Fruit fly (Drosophila melanogaster) whole organism, wandering third instar larva: ENCODE measurements around the gene Galphaf.
A peak's percentile ranks its signal among the peaks of the same experiment; 100 is the strongest.

Source experiments
- Abd-B ChIP-seq: fragments of >200 bp; optimal IDR thresholded peaks from 2 replicates; lab custom pipeline; 2017; ENCODE audit warnings: missing biosample characterization, missing genetic modification characterization
- CG32264 ChIP-seq: fragments of 200-800 bp; sonication (Bioruptor generic); optimal IDR thresholded peaks from 2 replicates; lab custom pipeline; 2016; ENCODE audit warnings: missing biosample characterization, missing genetic modification characterization
- CG9705 ChIP-seq: fragments of 200-800 bp; sonication (Bioruptor generic); optimal IDR thresholded peaks from 2 replicates; lab custom pipeline; 2018; ENCODE audit warnings: missing biosample characterization, mild to moderate bottlenecking, missing genetic modification characterization
- CrebA ChIP-seq: fragments of 200-800 bp; sonication (Bioruptor generic); optimal IDR thresholded peaks from 2 replicates; lab custom pipeline; 2016; ENCODE audit warnings: missing biosample characterization, mild to moderate bottlenecking, missing genetic modification characterization, borderline replicate concordance
- Dfd ChIP-seq: fragments of >200 bp; optimal IDR thresholded peaks from 2 replicates; lab custom pipeline; 2017; ENCODE audit warnings: missing biosample characterization, missing genetic modification characterization
- Dif ChIP-seq: fragments of 200-275, 200-300 bp; sonication (Bioruptor generic); optimal IDR thresholded peaks from 2 replicates; lab custom pipeline; 2018; ENCODE audit warnings: missing biosample characterization, missing genetic modification characterization; ENCODE audit not compliant: partially characterized antibody
- GATAd ChIP-seq: sonication (Bioruptor generic); optimal IDR thresholded peaks from 2 replicates; lab custom pipeline; 2016; ENCODE audit warnings: missing biosample characterization, missing genetic modification characterization
- HLH106 ChIP-seq: fragments of 200-800 bp; optimal IDR thresholded peaks from 3 replicates; lab custom pipeline; 2019; ENCODE audit warnings: missing biosample characterization, mild to moderate bottlenecking, missing genetic modification characterization, moderate library complexity
- Hnf4 ChIP-seq: fragments of 200-800 bp; sonication (Bioruptor generic); optimal IDR thresholded peaks from 2 replicates; lab custom pipeline; 2016; ENCODE audit warnings: missing biosample characterization, mild to moderate bottlenecking, missing genetic modification characterization
- Hr78 ChIP-seq: fragments of >200 bp; optimal IDR thresholded peaks from 2 replicates; lab custom pipeline; 2017; ENCODE audit warnings: missing biosample characterization, missing genetic modification characterization
- Hr83 ChIP-seq: fragments of 200-300 bp; sonication (Bioruptor generic); optimal IDR thresholded peaks from 2 replicates; lab custom pipeline; 2016; ENCODE audit warnings: missing biosample characterization, mild to moderate bottlenecking, missing genetic modification characterization, moderate library complexity; ENCODE audit not compliant: poor library complexity, severe bottlenecking
- Jra ChIP-seq: sonication (Bioruptor generic); optimal IDR thresholded peaks from 2 replicates; lab custom pipeline; 2016; ENCODE audit warnings: missing biosample characterization, missing genetic modification characterization
- Mio ChIP-seq: sonication (Bioruptor generic); optimal IDR thresholded peaks from 2 replicates; lab custom pipeline; 2016; ENCODE audit warnings: missing biosample characterization, missing genetic modification characterization
- Myc ChIP-seq: fragments of >200 bp; optimal IDR thresholded peaks from 2 replicates; lab custom pipeline; 2017
- N ChIP-seq: fragments of >200 bp; optimal IDR thresholded peaks from 2 replicates; lab custom pipeline; 2018; ENCODE audit warnings: missing biosample characterization, missing external identifiers, missing genetic modification characterization
- OdsH ChIP-seq: fragments of 200-800 bp; sonication (Bioruptor generic); optimal IDR thresholded peaks from 2 replicates; lab custom pipeline; 2016; ENCODE audit warnings: missing biosample characterization, mild to moderate bottlenecking, missing genetic modification characterization
- Rel ChIP-seq, 2 experiments: fragments of 200-800 bp; sonication (Bioruptor generic) in 1 of 2; optimal IDR thresholded peaks; 2 replicates in 1 of 2; 3 replicates in 1 of 2; lab custom pipeline; 2016 to 2019; ENCODE audit warnings: mild to moderate bottlenecking in 2 of 2, missing biosample characterization in 2 of 2, missing genetic modification characterization in 2 of 2, moderate library complexity in 1 of 2
- Vsx2 ChIP-seq: fragments of 200-300, 225-300 bp; sonication (Bioruptor generic); optimal IDR thresholded peaks from 2 replicates; lab custom pipeline; 2018; ENCODE audit warnings: missing biosample characterization, missing genetic modification characterization; ENCODE audit not compliant: partially characterized antibody
- br ChIP-seq: fragments of 200-800 bp; sonication (Bioruptor generic); optimal IDR thresholded peaks from 2 replicates; lab custom pipeline; 2016; ENCODE audit warnings: missing biosample characterization, missing genetic modification characterization
- brk ChIP-seq: fragments of 200-800 bp; sonication (Bioruptor generic); optimal IDR thresholded peaks from 2 replicates; lab custom pipeline; 2016; ENCODE audit warnings: missing biosample characterization, mild to moderate bottlenecking, missing genetic modification characterization
- dl ChIP-seq, 2 experiments: fragments of 175-275, 200-275 bp in 1 of 2; fragments of 200-275 bp in 1 of 2; sonication (Bioruptor generic); optimal IDR thresholded peaks; lab custom pipeline; 2018; ENCODE audit warnings: mild to moderate bottlenecking in 2 of 2, missing biosample characterization in 2 of 2, missing genetic modification characterization in 2 of 2, moderate library complexity in 2 of 2; ENCODE audit not compliant: partially characterized antibody in 2 of 2, insufficient read depth in 1 of 2
- dmrt93B ChIP-seq: fragments of 200-800 bp; sonication (Bioruptor generic); optimal IDR thresholded peaks from 2 replicates; lab custom pipeline; 2018; ENCODE audit warnings: missing biosample characterization, mild to moderate bottlenecking, missing genetic modification characterization
- dsf ChIP-seq: sonication (Bioruptor generic); optimal IDR thresholded peaks from 2 replicates; lab custom pipeline; 2016; ENCODE audit warnings: missing biosample characterization, missing genetic modification characterization, borderline replicate concordance
- ey ChIP-seq: fragments of 200-800 bp; sonication (Bioruptor generic); optimal IDR thresholded peaks from 2 replicates; lab custom pipeline; 2016; ENCODE audit warnings: missing biosample characterization, missing genetic modification characterization
- foxo ChIP-seq, 2 experiments: fragments of 200-800 bp; sonication (Bioruptor generic); optimal IDR thresholded peaks; 2 replicates in 1 of 2; 3 replicates in 1 of 2; lab custom pipeline; 2016 to 2017; ENCODE audit warnings: missing biosample characterization in 2 of 2, missing genetic modification characterization in 2 of 2
- fru ChIP-seq: fragments of 200-800 bp; sonication (Bioruptor generic); optimal IDR thresholded peaks from 3 replicates; lab custom pipeline; 2016; ENCODE audit warnings: missing biosample characterization, mild to moderate bottlenecking, missing genetic modification characterization
- h ChIP-seq: fragments of 200-800 bp; sonication (Bioruptor generic); optimal IDR thresholded peaks from 3 replicates; lab custom pipeline; 2016; ENCODE audit warnings: missing biosample characterization, mild to moderate bottlenecking, missing genetic modification characterization
- jim ChIP-seq: fragments of 175-275, 200-325 bp; sonication (Bioruptor generic); optimal IDR thresholded peaks from 2 replicates; lab custom pipeline; 2016; ENCODE audit warnings: missing biosample characterization, mild to moderate bottlenecking, missing genetic modification characterization
- lola ChIP-seq: fragments of >200 bp; optimal IDR thresholded peaks from 2 replicates; lab custom pipeline; 2017; ENCODE audit warnings: missing biosample characterization, missing genetic modification characterization
- psq ChIP-seq: fragments of 200-800 bp; sonication (Bioruptor generic); optimal IDR thresholded peaks from 3 replicates; lab custom pipeline; 2017; ENCODE audit warnings: missing biosample characterization, mild to moderate bottlenecking, missing genetic modification characterization, moderate library complexity
- sage ChIP-seq: fragments of 200-800 bp; sonication (Bioruptor generic); optimal IDR thresholded peaks from 2 replicates; lab custom pipeline; 2016; ENCODE audit warnings: missing biosample characterization, mild to moderate bottlenecking, missing genetic modification characterization
- sv ChIP-seq: fragments of 200-800 bp; sonication (Bioruptor generic); optimal IDR thresholded peaks from 3 replicates; lab custom pipeline; 2016; ENCODE audit warnings: missing biosample characterization, missing genetic modification characterization
- tai ChIP-seq: sonication (Bioruptor generic); optimal IDR thresholded peaks from 2 replicates; lab custom pipeline; 2016; ENCODE audit warnings: missing biosample characterization, missing genetic modification characterization
- usp ChIP-seq: fragments of >200 bp; optimal IDR thresholded peaks from 2 replicates; lab custom pipeline; 2017; ENCODE audit warnings: missing biosample characterization, missing genetic modification characterization
- woc ChIP-seq: sonication (Bioruptor generic); optimal IDR thresholded peaks from 2 replicates; lab custom pipeline; 2016; ENCODE audit warnings: missing biosample characterization, mild to moderate bottlenecking, missing genetic modification characterization

Gene Galphaf

DNA sequence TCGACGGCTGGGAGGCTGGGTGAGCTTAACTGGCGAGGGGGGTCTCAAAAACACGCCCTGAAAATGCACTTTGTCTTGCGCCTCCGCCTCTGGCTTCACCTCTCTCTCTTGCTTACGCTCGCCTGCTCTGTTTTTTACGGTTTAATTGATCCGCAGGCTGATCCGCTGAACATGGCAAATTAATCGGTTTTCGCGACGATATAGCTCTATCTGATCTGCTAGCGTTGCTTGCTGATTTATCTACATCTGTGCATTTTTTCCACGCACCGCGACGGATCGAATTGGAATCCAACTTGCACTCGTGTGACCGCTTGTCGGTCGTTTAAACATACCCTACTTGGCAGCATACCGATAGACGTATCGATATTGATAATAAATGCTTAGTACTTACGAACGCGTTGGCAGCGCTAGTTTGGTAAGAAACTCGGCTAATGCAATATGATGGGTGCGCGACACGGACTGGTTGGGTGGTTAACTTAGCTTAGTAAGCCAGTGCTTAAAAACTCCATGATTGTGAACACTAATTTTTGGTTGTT lies 20.1 kb downstream of the Galphaf start, which contains the start of gene Abl (continued):
- TF ChIP-seq dmrt93B (GFP tag; lab: Kevin White, UChicago) (peak; percentile 24), jim (peak; percentile 18)
- TF ChIP-seq, all 38 proteins: peak for 25

dm6 chr3L:16646865-16647459 lies 20.8 kb downstream of the Galphaf start:
- peak; percentile 99 for TF ChIP-seq Dfd
- no peak for TF ChIP-seq br (GFP tag; lab: Kevin White, UChicago)
- TF ChIP-seq CG9705 (GFP tag; lab: Kevin White, UChicago): no peak
- TF ChIP-seq Hr83 (GFP tag; lab: Kevin White, UChicago): no peak
- TF ChIP-seq sage: no peak
- no peak for TF ChIP-seq fru

- TF ChIP-seq foxo (GFP tag; optimal IDR thresholded peaks at IDR 0.05; lab: Kevin White, UChicago) (no peak), Dfd (no peak), psq (peak; percentile 40)
These were observed 22.3 kb downstream of the Galphaf start for dm6 chr3L:16645323-16645982.

DNA sequence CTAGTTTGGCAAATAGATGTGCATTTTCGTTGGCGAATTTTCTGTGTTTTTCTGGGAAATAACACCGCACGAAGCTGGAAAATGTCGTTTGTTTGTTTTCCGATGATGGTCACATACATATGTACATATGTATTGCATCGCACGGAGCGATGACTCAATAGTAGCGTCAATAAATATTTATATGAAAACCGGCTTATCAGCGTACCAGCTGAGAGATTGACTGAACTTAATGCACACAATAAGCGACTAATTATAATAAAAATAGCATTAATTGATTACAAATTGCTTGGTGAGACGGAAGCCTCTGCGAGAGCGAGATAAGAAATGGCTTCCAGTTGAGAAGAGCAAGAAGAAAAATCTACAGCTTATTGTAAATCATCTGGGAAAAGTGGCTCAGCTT lies 23.2 kb downstream of the Galphaf start:
- TF ChIP-seq br (GFP tag; lab: Kevin White, UChicago) (no peak), h (no peak), GATAd (GFP tag; lab: Kevin White, UChicago) (no peak), Mio (GFP tag; lab: Kevin White, UChicago) (no peak), CG32264 (GFP tag; lab: Kevin White, UChicago) (no peak), HLH106 (tag; lab: Kevin White, UChicago) (no peak), OdsH (GFP tag; lab: Kevin White, UChicago) (no peak), woc (no peak), Hnf4 (GFP tag; lab: Kevin White, UChicago) (no peak)

DNA sequence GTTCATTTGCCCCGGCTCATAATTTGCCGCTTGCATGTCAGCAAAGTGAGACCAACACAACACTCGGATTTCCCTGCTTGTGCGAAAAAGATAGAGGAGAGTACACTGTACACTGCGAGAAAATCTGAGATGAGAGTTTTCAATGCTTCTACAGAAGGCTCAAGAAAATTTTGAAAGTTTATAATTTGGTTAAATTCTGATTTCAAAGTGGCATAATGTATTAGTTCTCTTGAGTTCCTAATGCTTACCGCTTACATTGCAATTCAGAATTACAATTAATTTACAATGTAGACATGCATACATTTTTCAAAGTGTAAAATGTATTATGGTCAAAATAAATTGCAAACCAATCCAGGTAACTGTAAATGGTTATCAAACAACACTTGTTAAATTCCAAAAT lies 24.8 kb downstream of the Galphaf start:
- TF ChIP-seq brk (GFP tag; lab: Kevin White, UChicago) (no peak), Mio (GFP tag; lab: Kevin White, UChicago) (no peak), sv (GFP tag; lab: Kevin White, UChicago) (no peak), tai (GFP tag; lab: Kevin White, UChicago) (no peak), jim (no peak), dsf (GFP tag; lab: Kevin White, UChicago) (no peak), woc (no peak), br (GFP tag; lab: Kevin White, UChicago) (no peak), OdsH (GFP tag; lab: Kevin White, UChicago) (no peak), ey (no peak)

dm6 chr3L:16642088-16642507 lies 25.6 kb downstream of the Galphaf start:
- peak; percentile 28 for TF ChIP-seq HLH106 (tag; lab: Kevin White, UChicago)
- no peak for TF ChIP-seq CrebA (GFP tag; lab: Kevin White, UChicago)
- no peak for TF ChIP-seq tai (GFP tag; lab: Kevin White, UChicago)
- no peak for TF ChIP-seq Rel (GFP tag; optimal IDR thresholded peaks at IDR 0.05; lab: Kevin White, UChicago)
- no peak for TF ChIP-seq Rel (tag; optimal IDR thresholded peaks at IDR 0.05; lab: Kevin White, UChicago)
- TF ChIP-seq Jra: no peak
- no peak for TF ChIP-seq Vsx2 (GFP tag; lab: Kevin White, UChicago)
- TF ChIP-seq foxo (GFP tag; optimal IDR thresholded peaks at IDR 0.05; lab: Kevin White, UChicago): peak in 1 of 2 experiments; percentile 68
- TF ChIP-seq woc: no peak
- no peak for TF ChIP-seq Dif (GFP tag; lab: Kevin White, UChicago)
- TF ChIP-seq Hr78 (GFP tag; lab: Kevin White, UChicago): no peak
- TF ChIP-seq Myc (lab: Kevin White, UChicago): no peak
- TF ChIP-seq h: peak; percentile 27
- peak; percentile 8 for TF ChIP-seq br (GFP tag; lab: Kevin White, UChicago)
- no peak for TF ChIP-seq Abd-B (GFP tag; lab: Kevin White, UChicago)
- no peak for TF ChIP-seq jim
- no peak for TF ChIP-seq usp (GFP tag; lab: Kevin White, UChicago)
- peak; percentile 20 for TF ChIP-seq ey
- no peak for TF ChIP-seq Dfd
- TF ChIP-seq dl (GFP tag; optimal IDR thresholded peaks at IDR 0.05; lab: Kevin White, UChicago; ENCODE audit: insufficient read depth in 1 of 2, partially characterized antibody in 2 of 2): no peak
- peak; percentile 45 for TF ChIP-seq fru
- TF ChIP-seq lola (GFP tag; lab: Kevin White, UChicago): no peak
- TF ChIP-seq sage: no peak
- TF ChIP-seq N (GFP tag; lab: Kevin White, UChicago): no peak
- TF ChIP-seq Hnf4 (GFP tag; lab: Kevin White, UChicago): no peak
- peak; percentile 10 for TF ChIP-seq sv (GFP tag; lab: Kevin White, UChicago)
- no peak for TF ChIP-seq CG32264 (GFP tag; lab: Kevin White, UChicago)
- no peak for TF ChIP-seq Hr83 (GFP tag; lab: Kevin White, UChicago)
- TF ChIP-seq psq: peak; percentile 36
- TF ChIP-seq brk (GFP tag; lab: Kevin White, UChicago): no peak
